Fruit fly (Drosophila melanogaster): ENCODE data around the gene LysX.

Gene LysX

dm6 chr3L:1208206-1208605 is 13.1 kb upstream of the LysX start:
- no peak for TF ChIP-seq CG12236 (GFP tag; optimal IDR thresholded peaks at IDR 0.05)
- TF ChIP-seq gfzf (GFP tag; optimal IDR thresholded peaks at IDR 0.05): no peak
- TF ChIP-seq Jarid2 (GFP tag; optimal IDR thresholded peaks at IDR 0.05): peak; percentile 84
- no peak for TF ChIP-seq CG4854 (GFP tag; optimal IDR thresholded peaks at IDR 0.05)
- TF ChIP-seq CG9817 (tag; optimal IDR thresholded peaks at IDR 0.05): no peak
- TF ChIP-seq CG7556 (GFP tag; optimal IDR thresholded peaks at IDR 0.05): no peak
- TF ChIP-seq Blimp-1 (GFP tag; optimal IDR thresholded peaks at IDR 0.05): peak; percentile 43
- no peak for TF ChIP-seq aop (GFP tag; IDR thresholded peaks at IDR 0.05)
- TF ChIP-seq CG2120 (GFP tag; optimal IDR thresholded peaks at IDR 0.05): no peak
- TF ChIP-seq pros (GFP tag; optimal IDR thresholded peaks at IDR 0.05): peak; percentile 28
- TF ChIP-seq klu (GFP tag; IDR thresholded peaks at IDR 0.05): no peak
- TF ChIP-seq psq (GFP tag; optimal IDR thresholded peaks at IDR 0.05): no peak
- no peak for TF ChIP-seq gce (GFP tag; IDR thresholded peaks at IDR 0.05)
- no peak for TF ChIP-seq CG16813 (GFP tag; IDR thresholded peaks at IDR 0.05; ENCODE audit: partially characterized antibody)
- no peak for TF ChIP-seq al (GFP tag; IDR thresholded peaks at IDR 0.05)
- TF ChIP-seq ci (GFP tag; IDR thresholded peaks at IDR 0.05): peak; percentile 52; the same call in 1 of the 3 replicates
- no peak for TF ChIP-seq sens (GFP tag)
- peak; percentile 77; the same call in 2 of the 4 replicates for TF ChIP-seq chinmo (GFP tag; IDR thresholded peaks at IDR 0.05; ENCODE audit: partially characterized antibody)
- no peak for TF ChIP-seq CHES-1-like (GFP tag; optimal IDR thresholded peaks at IDR 0.05)
- no peak for TF ChIP-seq Lhr (GFP tag; optimal IDR thresholded peaks at IDR 0.05)
- TF ChIP-seq Deaf1 (tag; optimal IDR thresholded peaks at IDR 0.05): peak; percentile 98
- no peak for TF ChIP-seq az2 (GFP tag; optimal IDR thresholded peaks at IDR 0.05)
- no peak for TF ChIP-seq CG17802 (tag; optimal IDR thresholded peaks at IDR 0.05)
- TF ChIP-seq tx (GFP tag; optimal IDR thresholded peaks at IDR 0.05): no peak
- 0 out of 3 replicates have a peak, but pooled peaks have one; percentile 30 for TF ChIP-seq zen2 (GFP tag; IDR thresholded peaks at IDR 0.05; ENCODE audit: partially characterized antibody)
- TF ChIP-seq CG1647 (GFP tag; optimal IDR thresholded peaks at IDR 0.05): no peak
- peak; percentile 8 for TF ChIP-seq HLHmδ (GFP tag; optimal IDR thresholded peaks at IDR 0.05)
- no peak for TF ChIP-seq eyg (GFP tag; optimal IDR thresholded peaks at IDR 0.05)
- TF ChIP-seq CG3995 (GFP tag; optimal IDR thresholded peaks at IDR 0.05): no peak
- TF ChIP-seq cato (GFP tag; optimal IDR thresholded peaks at IDR 0.05; ENCODE audit: borderline replicate concordance): no peak
- TF ChIP-seq salm (tag; optimal IDR thresholded peaks at IDR 0.05): no peak
- TF ChIP-seq tna (GFP tag; IDR thresholded peaks at IDR 0.05; ENCODE audit: partially characterized antibody): 0 out of 2 replicates have a peak, but pooled peaks have one; percentile 37
- TF ChIP-seq zf30C (GFP tag; optimal IDR thresholded peaks at IDR 0.05): no peak
- TF ChIP-seq fd3F (GFP tag; optimal IDR thresholded peaks at IDR 0.05): no peak
- no peak for TF ChIP-seq luna (GFP tag; optimal IDR thresholded peaks at IDR 0.05)
- no peak for TF ChIP-seq eve (GFP tag; optimal IDR thresholded peaks at IDR 0.05)
- TF ChIP-seq CG1603 (tag; optimal IDR thresholded peaks at IDR 0.05): no peak
- no peak for TF ChIP-seq Myb (GFP tag; optimal IDR thresholded peaks at IDR 0.05)
- TF ChIP-seq CG1529 (GFP tag; optimal IDR thresholded peaks at IDR 0.05): no peak
- peak; percentile 32; the same call in 1 of the 2 replicates for TF ChIP-seq CG13287 (GFP tag; IDR thresholded peaks at IDR 0.05; ENCODE audit: partially characterized antibody)
- no peak for TF ChIP-seq CG16779 (GFP tag; IDR thresholded peaks at IDR 0.05)
- 0 out of 2 replicates have a peak, but pooled peaks have one; percentile 17 for TF ChIP-seq Bgb (GFP tag; IDR thresholded peaks at IDR 0.05; ENCODE audit: partially characterized antibody)
- no peak for TF ChIP-seq CG30020 (tag; optimal IDR thresholded peaks at IDR 0.05)
- TF ChIP-seq Gug (GFP tag; IDR thresholded peaks at IDR 0.05): no peak
- peak; percentile 13 for TF ChIP-seq CG8478 (optimal IDR thresholded peaks at IDR 0.05)
- no peak for TF ChIP-seq CG13123 (GFP tag; optimal IDR thresholded peaks at IDR 0.05)
- no peak for TF ChIP-seq CG34224 (GFP tag; IDR thresholded peaks at IDR 0.05; ENCODE audit: partially characterized antibody)
- no peak for TF ChIP-seq nom (GFP tag; optimal IDR thresholded peaks at IDR 0.05)
- no peak for TF ChIP-seq CG15601 (tag; optimal IDR thresholded peaks at IDR 0.05)
- 0 out of 2 replicates have a peak, but pooled peaks have one; percentile 32 for TF ChIP-seq unc-4 (GFP tag; IDR thresholded peaks at IDR 0.05; ENCODE audit: partially characterized antibody)
